Fruit fly (Drosophila melanogaster): ENCODE measurements around the gene SNRPG.

dm6 chrX:16644535-16645131 lies 4.4 kb upstream of the SNRPG start:
- TF ChIP-seq CG8478 (optimal IDR thresholded peaks at IDR 0.05) (no peak), CTCF (optimal IDR thresholded peaks at IDR 0.05) (no peak)
